Worm (Caenorhabditis elegans) whole organism, L4/young adult: ENCODE results near the gene T12A7.10.

Experiments
- W03F9.2 ChIP-seq: fragments of 150-350 bp; optimal IDR thresholded peaks from 2 replicates; lab custom pipeline; 2014; ENCODE audit warnings: missing biosample characterization, missing genetic modification characterization
- him-1 ChIP-seq: sonication (generic microtip); optimal IDR thresholded peaks from 2 replicates; lab custom pipeline; 2016; ENCODE audit warnings: missing genotype, missing genetic modification reagents, missing genetic modification characterization, missing compliant biosample characterization

ce11 chrIV:11755003-11755402 is at the start of gene T12A7.10:
- TF ChIP-seq W03F9.2, result no peak
- TF ChIP-seq him-1 (tag; lab: Kevin White, UChicago), result no peak
